Fruit fly (Drosophila melanogaster): ENCODE measurements around the gene IntS12.

dm6 chr3R:26871852-26872251 is 8.7 kb downstream of the IntS12 start, which contains the start of gene SPARC:
- TF ChIP-seq CG8478 (optimal IDR thresholded peaks at IDR 0.05) (no peak), CTCF (optimal IDR thresholded peaks at IDR 0.05) (no peak)

All from S2 (cell line).